Worm (Caenorhabditis elegans) whole organism, L4 larva: Measurements from ENCODE around the gene cnd-1.

Experiments used
- F26F4.8 ChIP-seq: fragments of 200-800 bp; sonication (Bioruptor generic); conservative IDR thresholded peaks from 2 replicates; pipeline ENCODE4 v1.3.6; 2022; ENCODE audit warnings: missing genetic modification characterization, missing compliant biosample characterization
- R02D3.7 ChIP-seq: fragments of 150-350 bp; sonication (generic microtip); optimal IDR thresholded peaks from 3 replicates; lab custom pipeline; 2014; ENCODE audit warnings: missing biosample characterization, missing genetic modification characterization
- aha-1 ChIP-seq: fragments of 150-350 bp; peaks from one replicate; lab custom pipeline; 2014; ENCODE audit warnings: missing biosample characterization, missing genetic modification characterization
- arid-1 ChIP-seq: fragments of 200-800 bp; sonication (Bioruptor generic); conservative IDR thresholded peaks from 2 replicates; pipeline ENCODE4 v1.3.6; 2022; ENCODE audit warnings: missing genetic modification reagents, missing genetic modification characterization, missing compliant biosample characterization
- daf-12 ChIP-seq: fragments of 150-350 bp; optimal IDR thresholded peaks from 2 replicates; lab custom pipeline; 2014; ENCODE audit warnings: missing biosample characterization, missing genetic modification reagents, missing genetic modification characterization
- daf-19 ChIP-seq: fragments of 200-800 bp; sonication (Bioruptor generic); conservative IDR thresholded peaks from 2 replicates; pipeline ENCODE4 v1.3.6; 2022; ENCODE audit warnings: missing genetic modification characterization, missing compliant biosample characterization
- dmd-6 ChIP-seq: fragments of 200-800 bp; sonication (Bioruptor generic); IDR thresholded peaks from 2 replicates; pipeline ENCODE4 v1.3.6; 2022; ENCODE audit warnings: missing genetic modification reagents, missing genetic modification characterization, missing compliant biosample characterization
- dve-1 ChIP-seq: sonication (generic microtip); optimal IDR thresholded peaks from 2 replicates; lab custom pipeline; 2017; ENCODE audit warnings: antibody characterized with exemption, mild to moderate bottlenecking, missing genetic modification characterization, missing compliant biosample characterization; ENCODE audit not compliant: insufficient read depth
- egl-43 ChIP-seq: fragments of 200-800 bp; sonication (Bioruptor generic); IDR thresholded peaks from 2 replicates; pipeline ENCODE4 v1.3.6; 2022; ENCODE audit warnings: missing genetic modification reagents, missing genetic modification characterization, missing compliant biosample characterization
- fkh-10 ChIP-seq: fragments of 150-350 bp; optimal IDR thresholded peaks from 2 replicates; lab custom pipeline; 2014; ENCODE audit warnings: missing biosample characterization, missing genetic modification reagents, missing genetic modification characterization
- hlh-11 ChIP-seq: fragments of 200-800 bp; sonication (Bioruptor generic); optimal IDR thresholded peaks from 2 replicates; lab custom pipeline; 2018; ENCODE audit warnings: mild to moderate bottlenecking, missing genetic modification characterization, missing compliant biosample characterization
- lin-1 ChIP-seq: fragments of 200-800 bp; sonication (Bioruptor generic); IDR thresholded peaks from 2 replicates; pipeline ENCODE4 v1.3.6; 2022; ENCODE audit warnings: missing genetic modification reagents, missing genetic modification characterization, missing compliant biosample characterization
- lsy-2 ChIP-seq, 2 experiments: fragments of 150-350 bp in 1 of 2; sonication (generic microtip) in 1 of 2; optimal IDR thresholded peaks; 2 replicates each; lab custom pipeline; 2014 to 2017; ENCODE audit warnings: missing biosample characterization in 2 of 2, missing genetic modification characterization in 2 of 2
- madf-5 ChIP-seq, 2 experiments: fragments of 200-800 bp; sonication (Bioruptor generic); IDR thresholded peaks; 2 replicates each; pipeline ENCODE4 v1.3.6; 2022; ENCODE audit warnings: missing compliant biosample characterization in 2 of 2, missing genetic modification characterization in 2 of 2
- nhr-102 ChIP-seq: sonication (generic microtip); optimal IDR thresholded peaks from 2 replicates; lab custom pipeline; 2016; ENCODE audit warnings: mild to moderate bottlenecking, missing genetic modification characterization, moderate library complexity, missing compliant biosample characterization
- nhr-28 ChIP-seq: fragments of 150-350 bp; optimal IDR thresholded peaks from 2 replicates; lab custom pipeline; 2014; ENCODE audit warnings: missing biosample characterization, missing genetic modification characterization
- pha-4 ChIP-seq, 2 experiments: fragments of 150-350 bp in 1 of 2; fragments of 200-800 bp in 1 of 2; sonication (Bioruptor generic) in 1 of 2; IDR thresholded peaks in 1 of 2; optimal IDR thresholded peaks in 1 of 2; 2 replicates each; pipeline versions ENCODE4 v1.3.6 to Lab custom; 2014 to 2022; ENCODE audit warnings: missing genetic modification characterization in 2 of 2, missing genetic modification reagents in 2 of 2, missing biosample characterization in 1 of 2, missing compliant biosample characterization in 1 of 2
- php-3 ChIP-seq: fragments of 200-800 bp; sonication (Bioruptor generic); IDR thresholded peaks from 2 replicates; pipeline ENCODE4 v1.3.6; 2022; ENCODE audit warnings: missing genetic modification reagents, missing genetic modification characterization, missing compliant biosample characterization
- pqm-1 ChIP-seq: sonication (generic microtip); optimal IDR thresholded peaks from 2 replicates; lab custom pipeline; 2017; ENCODE audit warnings: missing biosample characterization, missing genetic modification characterization
- saeg-2 ChIP-seq: fragments of 200-800 bp; sonication (Bioruptor generic); IDR thresholded peaks from 2 replicates; pipeline ENCODE4 v1.3.6; 2022; ENCODE audit warnings: missing genetic modification reagents, missing genetic modification characterization, missing compliant biosample characterization
- set-16 ChIP-seq: fragments of 200-800 bp; sonication (Bioruptor generic); IDR thresholded peaks from 2 replicates; pipeline ENCODE4 v1.3.6; 2022; ENCODE audit warnings: missing genetic modification reagents, missing genetic modification characterization, missing compliant biosample characterization
- skn-1 ChIP-seq: fragments of 150-350 bp; optimal IDR thresholded peaks from 2 replicates; lab custom pipeline; 2014; ENCODE audit warnings: missing biosample characterization, missing genetic modification characterization
- snpc-1.2 ChIP-seq: fragments of 200-800 bp; sonication (Bioruptor generic); IDR thresholded peaks from 2 replicates; pipeline ENCODE4 v1.3.6; 2022; ENCODE audit warnings: missing genetic modification reagents, missing genetic modification characterization, missing compliant biosample characterization
- tag-97 ChIP-seq: fragments of 200-800 bp; sonication (Bioruptor generic); IDR thresholded peaks from 2 replicates; pipeline ENCODE4 v1.3.6; 2022; ENCODE audit warnings: missing genetic modification characterization, missing compliant biosample characterization
- tra-1 ChIP-seq: fragments of 200-800 bp; sonication (Bioruptor generic); IDR thresholded peaks from 2 replicates; pipeline ENCODE4 v1.3.6; 2022; ENCODE audit warnings: missing genetic modification reagents, missing genetic modification characterization, missing compliant biosample characterization
- unc-39 ChIP-seq: sonication (generic microtip); optimal IDR thresholded peaks from 2 replicates; lab custom pipeline; 2017; ENCODE audit warnings: missing biosample characterization, missing genetic modification characterization
- unc-62 ChIP-seq, 3 experiments: fragments of 150-350 bp in 1 of 3; sonication (generic microtip); optimal IDR thresholded peaks in 2 of 3; peaks in 1 of 3; 1 replicate in 1 of 3; 2 replicates in 2 of 3; lab custom pipeline; 2014 to 2017; ENCODE audit warnings: missing biosample characterization in 3 of 3, missing genetic modification characterization in 3 of 3, missing genetic modification reagents in 3 of 3, missing genotype in 1 of 3
- zag-1 ChIP-seq: fragments of 150-350 bp; optimal IDR thresholded peaks from 2 replicates; lab custom pipeline; 2014; ENCODE audit warnings: missing biosample characterization, missing genetic modification characterization

cnd-1 gene

DNA sequence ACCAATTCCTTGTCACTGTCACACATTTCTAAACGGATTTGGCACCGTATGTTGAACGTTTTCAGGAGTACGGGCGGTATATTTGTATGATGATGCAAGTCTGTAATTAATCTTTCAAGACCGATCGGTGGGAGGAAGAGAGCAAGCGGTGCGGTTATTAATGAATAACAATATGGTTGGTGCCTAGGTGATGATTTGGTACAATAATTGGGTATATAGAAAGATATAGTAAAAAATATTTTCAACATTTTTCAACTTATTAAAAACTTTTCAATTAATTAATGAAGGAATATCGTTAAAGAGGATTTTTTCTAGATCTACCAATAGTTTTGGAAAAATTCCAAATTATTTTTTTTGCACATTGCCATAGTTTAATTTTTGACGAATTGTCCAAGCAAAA lies at the start of gene cnd-1:
TSS of gene cnd-1 (minus strand) at position 101 of the 400 bp plus-strand sequence.
- TF ChIP-seq unc-62 (GFP tag; optimal IDR thresholded peaks at IDR 0.05 in 1 of 2; lab: Kevin White, UChicago) = peak in 1 of 2 experiments; percentile 58
- no peak for TF ChIP-seq unc-62 (tag; optimal IDR thresholded peaks at IDR 0.05; lab: Kevin White, UChicago)
- no peak for TF ChIP-seq tag-97 (GFP tag; lab: Robert Waterston, UW)

DNA sequence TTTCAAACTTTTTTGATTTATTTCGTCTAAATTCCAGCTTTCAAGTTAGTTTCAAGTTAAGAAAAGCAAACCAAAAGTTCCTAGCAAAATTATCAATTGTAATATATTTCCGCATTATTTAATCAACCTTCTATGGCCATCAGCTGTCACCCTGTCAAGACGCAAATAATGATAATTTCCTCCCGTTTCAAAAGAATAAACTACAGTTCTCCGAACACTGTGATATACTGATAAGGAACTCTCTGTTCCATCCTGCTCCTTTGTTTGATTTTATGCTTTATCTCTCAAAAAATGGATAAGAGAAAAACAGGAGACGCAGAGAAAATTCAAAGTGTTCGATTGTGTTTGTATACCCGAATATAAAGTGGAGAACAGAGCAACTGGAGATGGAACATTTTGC lies 46.8 kb upstream of the cnd-1 start:
- peak; percentile 64 for TF ChIP-seq hlh-11 (tag; lab: Kevin White, UChicago)
- no peak for TF ChIP-seq unc-39 (tag; lab: Kevin White, UChicago)
- TF ChIP-seq lin-1 = peak; percentile 31; the same call in 1 of the 2 replicates
- no peak for TF ChIP-seq F26F4.8 (GFP tag; lab: Robert Waterston, UW)
- TF ChIP-seq pqm-1 (tag; lab: Kevin White, UChicago) = peak; percentile 85
- peak; percentile 80 for TF ChIP-seq dve-1
- TF ChIP-seq dmd-6 (GFP tag; lab: Robert Waterston, UW) = peak; percentile 64
- peak; percentile 13 for TF ChIP-seq nhr-102 (tag; lab: Kevin White, UChicago)
- 0 out of 2 replicates have a peak, but pooled peaks have one; percentile 33 for TF ChIP-seq php-3 (GFP tag; lab: Robert Waterston, UW)
- TF ChIP-seq tra-1 (GFP tag; lab: Robert Waterston, UW) = peak; percentile 47; the same call in 1 of the 2 replicates
- TF ChIP-seq nhr-28 (tag; lab: Kevin White, UChicago) = peak; percentile 34

DNA sequence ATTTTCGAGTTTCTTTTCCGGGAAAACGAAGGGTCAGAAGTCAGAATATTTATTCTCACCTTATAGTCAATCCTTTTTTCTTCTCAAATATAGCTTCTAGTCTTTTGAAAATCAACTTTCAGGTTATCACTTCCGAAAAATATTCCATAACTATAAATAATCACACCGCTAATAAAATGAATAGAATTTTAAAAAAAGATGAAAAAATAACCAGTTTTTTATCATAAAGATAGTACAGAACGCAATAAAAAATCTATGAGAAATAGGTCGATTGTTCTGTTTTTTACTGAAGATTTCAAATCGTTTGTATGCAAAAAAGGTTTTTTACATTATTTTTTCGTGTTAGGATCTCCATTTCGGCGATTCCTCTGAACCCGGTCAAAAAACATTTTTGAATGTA lies 45.8 kb upstream of the cnd-1 start:
- TF ChIP-seq pqm-1 (tag; lab: Kevin White, UChicago) (no peak), aha-1 (tag; lab: Kevin White, UChicago) (peak; percentile 26), unc-62 (GFP tag; optimal IDR thresholded peaks at IDR 0.05 in 1 of 2; lab: Kevin White, UChicago) (peak in 1 of 2 experiments; percentile 95), unc-62 (tag; optimal IDR thresholded peaks at IDR 0.05; lab: Kevin White, UChicago) (no peak)

DNA sequence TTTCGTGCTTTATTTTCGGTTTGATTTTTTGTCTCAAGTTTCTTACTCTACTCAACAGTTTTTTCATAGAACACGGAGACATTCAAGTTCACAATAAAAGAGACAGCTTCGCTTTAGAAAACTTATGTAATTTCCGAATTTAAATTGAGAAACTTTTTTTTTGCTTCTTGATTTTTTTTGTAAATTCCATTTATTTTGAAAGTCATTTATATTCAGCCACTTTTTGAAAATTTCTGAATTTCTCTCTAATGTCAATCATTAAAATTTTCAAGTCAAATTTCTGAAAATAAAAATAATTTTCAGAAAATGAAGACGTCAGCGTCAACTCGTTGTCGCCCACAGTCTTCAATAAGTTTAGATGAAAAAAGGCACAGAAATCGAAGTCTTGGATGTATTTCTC lies 43.4 kb upstream of the cnd-1 start, which contains the start of gene T15B12.1:
TSS of gene T15B12.1 (plus strand) at position 301 of the 400 bp plus-strand sequence.
- TF ChIP-seq R02D3.7 (tag; lab: Kevin White, UChicago) (no peak), fkh-10 (GFP tag; lab: Kevin White, UChicago) (peak; percentile 31)

DNA sequence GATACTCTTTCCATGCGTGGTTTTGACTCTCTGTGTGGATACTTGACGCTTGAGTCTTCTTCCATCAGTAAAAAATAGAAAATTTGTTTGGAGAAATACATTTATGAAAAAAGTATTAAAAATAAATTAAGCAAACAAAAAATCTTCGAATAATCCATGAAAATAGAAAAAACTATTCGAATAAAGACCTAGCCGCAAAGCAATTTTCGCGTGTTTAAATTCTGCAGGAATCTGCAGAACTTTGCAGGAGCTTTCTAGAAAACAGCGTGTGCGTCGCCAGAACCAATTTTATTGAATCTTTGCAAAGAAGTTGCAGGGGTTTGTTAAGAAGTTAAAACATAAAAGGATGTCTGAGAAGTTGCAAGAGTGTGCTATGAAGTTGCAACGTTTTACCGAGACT lies 41.8 kb upstream of the cnd-1 start, which contains the start of gene ZC395.11:
TSS of gene ZC395.11 (minus strand) at position 101 of the 400 bp plus-strand sequence.
- TF ChIP-seq lsy-2 (tag; optimal IDR thresholded peaks at IDR 0.05; lab: Kevin White, UChicago) (no peak), arid-1 (GFP tag; lab: Robert Waterston, UW) (no peak), zag-1 (tag; lab: Kevin White, UChicago) (no peak), aha-1 (tag; lab: Kevin White, UChicago) (no peak), daf-19 (GFP tag; lab: Robert Waterston, UW) (no peak), madf-5 (GFP tag; IDR thresholded peaks at IDR 0.05; lab: Robert Waterston, UW) (no peak), nhr-102 (tag; lab: Kevin White, UChicago) (no peak), pqm-1 (tag; lab: Kevin White, UChicago) (no peak), unc-62 (GFP tag; optimal IDR thresholded peaks at IDR 0.05 in 1 of 2; lab: Kevin White, UChicago) (no peak), unc-62 (tag; optimal IDR thresholded peaks at IDR 0.05; lab: Kevin White, UChicago) (no peak), saeg-2 (GFP tag; lab: Robert Waterston, UW) (no peak), daf-12 (tag; lab: Kevin White, UChicago) (no peak), pha-4 (GFP tag; IDR thresholded peaks at IDR 0.05; lab: Robert Waterston, UW) (no peak), pha-4 (tag; optimal IDR thresholded peaks at IDR 0.05; lab: Kevin White, UChicago) (no peak), skn-1 (no peak), lin-1 (no peak)

DNA sequence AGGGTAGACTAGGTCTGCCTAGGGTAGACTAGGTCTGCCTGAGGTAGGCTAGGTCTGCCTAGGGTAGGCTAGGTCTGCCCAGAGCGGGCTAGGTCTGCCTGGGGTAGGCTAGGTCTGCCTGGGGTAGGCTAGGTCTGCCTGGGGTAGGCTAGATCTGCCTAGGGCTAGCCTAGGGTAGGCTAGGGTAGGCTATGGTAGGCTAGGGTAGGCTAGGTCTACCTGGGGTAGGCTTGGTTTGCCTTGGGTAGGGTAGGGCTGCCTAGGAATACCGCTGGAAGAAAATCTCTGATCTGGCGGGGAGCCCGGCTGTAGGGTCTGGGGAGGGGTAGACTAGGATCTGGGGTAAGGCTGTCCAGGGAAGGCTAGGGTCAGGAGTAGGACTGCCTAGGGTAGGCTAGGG lies 41.0 kb upstream of the cnd-1 start:
- TF ChIP-seq egl-43 (GFP tag; lab: Robert Waterston, UW) (0 out of 2 replicates have a peak, but pooled peaks have one; percentile 26), snpc-1.2 (GFP tag; lab: Robert Waterston, UW) (no peak), set-16 (GFP tag; lab: Robert Waterston, UW) (peak; percentile 75)
